Fruit fly (Drosophila melanogaster): Measurements from ENCODE around the gene CG11581.

DNA sequence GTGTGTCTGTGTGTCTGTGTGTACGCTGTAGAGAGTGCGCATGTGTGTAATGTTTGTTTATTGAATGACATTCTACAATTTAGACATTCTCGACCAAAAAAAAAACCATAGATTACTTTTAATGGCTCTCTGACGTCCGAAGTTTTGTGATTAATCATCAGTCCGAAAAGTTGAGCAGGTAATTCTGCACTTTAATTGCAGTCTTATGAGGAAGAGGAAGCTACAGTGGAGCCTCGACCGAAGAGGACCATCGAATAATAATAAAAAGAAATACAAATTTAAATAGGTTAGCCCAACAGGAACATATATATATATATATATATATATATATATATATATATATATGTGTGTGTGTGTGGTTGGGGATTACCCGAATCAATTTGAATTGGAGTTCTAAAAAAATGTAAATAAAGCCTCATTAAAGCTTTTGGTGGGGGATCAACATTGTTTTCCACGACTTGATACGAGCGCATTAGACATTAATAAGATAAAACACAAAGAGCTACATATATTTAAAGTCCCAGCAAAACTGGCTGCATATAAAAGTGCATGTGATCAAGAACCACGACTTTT, 32.6 kb downstream of the CG11581 start:
- no peak for TF ChIP-seq OdsH (GFP tag; optimal IDR thresholded peaks at IDR 0.05)
- no peak for TF ChIP-seq psq (GFP tag; optimal IDR thresholded peaks at IDR 0.05)
- no peak for TF ChIP-seq Myc (optimal IDR thresholded peaks at IDR 0.05)
